In genomic region chrV:9489411-9489810, ce11 we compare ENCODE assay signal across 5 worm cellular contexts.
A peak's percentile ranks its signal among the peaks of the same experiment; 100 is the strongest.
TF ChIP-seq lines count a peak whose summit lies in the region.

Gene K06A4.10 (minus strand): TSS chrV:9489800.

TF ChIP-seq in whole organism, L1 larva, 84 proteins besides CTCF, POLR2A, EP300 and RAD21:
- TF ChIP-seq mdl-1 (tag; optimal IDR thresholded peaks at IDR 0.05; lab: Kevin White, UChicago) (no peak), elt-2 (tag; optimal IDR thresholded peaks at IDR 0.05; lab: Kevin White, UChicago) (peak; percentile 46)

TF ChIP-seq in whole organism, L2 larva, 48 proteins besides CTCF, POLR2A, EP300 and RAD21:
- peak; percentile 28 for TF ChIP-seq fos-1 (tag; optimal IDR thresholded peaks at IDR 0.05; lab: Kevin White, UChicago)
- TF ChIP-seq ceh-82 (tag; optimal IDR thresholded peaks at IDR 0.05; lab: Kevin White, UChicago), result no peak
- no peak for TF ChIP-seq peb-1 (tag; optimal IDR thresholded peaks at IDR 0.05; lab: Kevin White, UChicago)
- no peak for TF ChIP-seq mab-5 (tag; optimal IDR thresholded peaks at IDR 0.05; lab: Kevin White, UChicago)
- TF ChIP-seq mdl-1 (tag; optimal IDR thresholded peaks at IDR 0.05; lab: Kevin White, UChicago), result no peak
- TF ChIP-seq blmp-1 (tag; optimal IDR thresholded peaks at IDR 0.05; lab: Kevin White, UChicago; ENCODE audit: insufficient read depth), result no peak
- TF ChIP-seq skn-1 (tag; optimal IDR thresholded peaks at IDR 0.05; lab: Kevin White, UChicago), result no peak
- TF ChIP-seq ZK546.5 (tag; optimal IDR thresholded peaks at IDR 0.05; lab: Kevin White, UChicago), result no peak

TF ChIP-seq in whole organism, L3 larva, 47 proteins besides CTCF, POLR2A, EP300 and RAD21:
- TF ChIP-seq elt-2 (tag; optimal IDR thresholded peaks at IDR 0.05; lab: Kevin White, UChicago) (peak; percentile 72), aly-2 (tag; optimal IDR thresholded peaks at IDR 0.05; lab: Kevin White, UChicago) (no peak), daf-12 (tag; optimal IDR thresholded peaks at IDR 0.05; lab: Kevin White, UChicago) (no peak), jun-1 (tag; optimal IDR thresholded peaks at IDR 0.05; lab: Kevin White, UChicago) (peak; percentile 6)
TF ChIP-seq in whole organism, L3 larva: peak in this region for 2.

TF ChIP-seq in whole organism, L4 larva, 104 proteins besides CTCF, POLR2A, EP300 and RAD21:
- TF ChIP-seq ama-1 (optimal IDR thresholded peaks at IDR 0.05; lab: Kevin White, UChicago) (no peak), nhr-28 (tag; optimal IDR thresholded peaks at IDR 0.05; lab: Kevin White, UChicago) (peak; percentile 13), hlh-11 (tag; optimal IDR thresholded peaks at IDR 0.05; lab: Kevin White, UChicago) (peak; percentile 53), set-16 (GFP tag; IDR thresholded peaks at IDR 0.05; lab: Robert Waterston, UW) (no peak), zfp-2 (tag; optimal IDR thresholded peaks at IDR 0.05; lab: Kevin White, UChicago) (no peak), tag-97 (GFP tag; IDR thresholded peaks at IDR 0.05; lab: Robert Waterston, UW) (no peak), attf-4 (tag; optimal IDR thresholded peaks at IDR 0.05; lab: Kevin White, UChicago) (no peak), lin-15B (tag; optimal IDR thresholded peaks at IDR 0.05; lab: Kevin White, UChicago) (no peak), ZK337.2 (GFP tag; IDR thresholded peaks at IDR 0.05; lab: Robert Waterston, UW) (no peak), snpc-1.2 (GFP tag; IDR thresholded peaks at IDR 0.05; lab: Robert Waterston, UW) (no peak), mdl-1 (tag; optimal IDR thresholded peaks at IDR 0.05; lab: Kevin White, UChicago) (peak in 1 of 2 experiments; percentile 38), lin-1 (GFP tag; IDR thresholded peaks at IDR 0.05; lab: Robert Waterston, UW) (peak; percentile 45; the same call in 1 of the 2 replicates), daf-16 (GFP tag; optimal IDR thresholded peaks at IDR 0.05; lab: Kevin White, UChicago) (no peak), daf-16 (tag; optimal IDR thresholded peaks at IDR 0.05; lab: Kevin White, UChicago) (peak; percentile 64), ceh-82 (tag; optimal IDR thresholded peaks at IDR 0.05; lab: Kevin White, UChicago) (no peak), R02D3.7 (tag; optimal IDR thresholded peaks at IDR 0.05; lab: Kevin White, UChicago) (no peak), saeg-2 (GFP tag; IDR thresholded peaks at IDR 0.05; lab: Robert Waterston, UW) (no peak), dve-1 (tag; optimal IDR thresholded peaks at IDR 0.05; lab: Kevin White, UChicago; ENCODE audit: insufficient read depth) (peak; percentile 31), Y48G9A.11 (GFP tag; IDR thresholded peaks at IDR 0.05; lab: Robert Waterston, UW) (no peak), spr-1 (tag; optimal IDR thresholded peaks at IDR 0.05; lab: Kevin White, UChicago) (no peak), ZK546.5 (tag; optimal IDR thresholded peaks at IDR 0.05; lab: Kevin White, UChicago) (no peak), dmd-6 (GFP tag; IDR thresholded peaks at IDR 0.05; lab: Robert Waterston, UW) (no peak; the same call in 1 of the 2 replicates), nhr-77 (tag; optimal IDR thresholded peaks at IDR 0.05; lab: Kevin White, UChicago) (peak; percentile 36), php-3 (GFP tag; IDR thresholded peaks at IDR 0.05; lab: Robert Waterston, UW) (no peak), tra-1 (GFP tag; IDR thresholded peaks at IDR 0.05; lab: Robert Waterston, UW) (peak; percentile 18; the same call in 1 of the 2 replicates), Y75B8A.6 (GFP tag; IDR thresholded peaks at IDR 0.05; lab: Robert Waterston, UW) (no peak), ces-1 (GFP tag; optimal IDR thresholded peaks at IDR 0.05; lab: Kevin White, UChicago) (no peak)

TF ChIP-seq in whole organism, young adult, 124 proteins besides CTCF, POLR2A, EP300 and RAD21:
- TF ChIP-seq nhr-120 (GFP tag; IDR thresholded peaks at IDR 0.05; lab: Robert Waterston, UW) (no peak), Y53G8AR.9 (GFP tag; conservative IDR thresholded peaks at IDR 0.05; lab: Robert Waterston, UW) (0 out of 2 replicates have a peak, but pooled peaks have one; percentile 44), ztf-22 (GFP tag; optimal IDR thresholded peaks at IDR 0.05; lab: Kevin White, UChicago) (peak; percentile 9), Y53F4B.3 (GFP tag; IDR thresholded peaks at IDR 0.05; lab: Robert Waterston, UW) (no peak), ets-4 (GFP tag; optimal IDR thresholded peaks at IDR 0.05; lab: Kevin White, UChicago) (peak; percentile 20), nhr-80 (tag; optimal IDR thresholded peaks at IDR 0.05; lab: Kevin White, UChicago) (peak; percentile 63), cebp-1 (GFP tag; IDR thresholded peaks at IDR 0.05; lab: Robert Waterston, UW) (no peak), cebp-1 (tag; optimal IDR thresholded peaks at IDR 0.05; lab: Kevin White, UChicago) (peak; percentile 26), let-526 (GFP tag; IDR thresholded peaks at IDR 0.05; lab: Robert Waterston, UW) (0 out of 2 replicates have a peak, but pooled peaks have one; percentile 12), cebp-2 (GFP tag; IDR thresholded peaks at IDR 0.05; lab: Robert Waterston, UW) (no peak)
